Worm (Caenorhabditis elegans): ENCODE results near the gene nekl-4.

Gene nekl-4

DNA sequence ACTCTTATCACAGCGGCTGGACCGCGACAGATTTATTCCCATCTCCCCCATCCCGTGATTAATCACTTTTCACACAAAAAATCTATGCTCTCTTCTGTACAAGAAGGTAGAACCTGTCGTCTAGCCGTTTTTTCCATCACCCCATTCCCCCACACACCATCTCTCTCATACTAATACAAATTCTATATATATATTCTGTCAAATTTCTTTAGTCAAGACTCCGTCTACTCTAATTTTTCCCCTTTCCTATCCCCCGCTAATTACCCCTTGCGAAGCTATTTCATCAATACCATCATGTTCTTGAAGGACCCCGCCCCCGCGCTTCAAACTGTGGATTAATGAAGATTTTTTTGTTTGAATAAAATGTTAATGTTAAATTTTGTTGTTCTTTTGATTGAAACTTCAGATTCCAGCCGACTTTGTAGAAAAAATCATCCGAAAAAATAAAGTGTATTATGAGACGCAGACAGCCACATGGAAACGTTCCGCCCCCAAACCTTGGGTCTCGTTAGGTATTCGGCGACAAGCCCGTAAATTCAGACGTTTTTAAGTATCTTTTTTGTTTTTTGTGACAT lies 11.2 kb downstream of the nekl-4 start (continued):
- no peak for TF ChIP-seq jun-1 (tag; optimal IDR thresholded peaks at IDR 0.05)
- no peak for TF ChIP-seq C16A3.4 (tag; optimal IDR thresholded peaks at IDR 0.05)
- TF ChIP-seq ama-1 (optimal IDR thresholded peaks at IDR 0.05): peak; percentile 97
- TF ChIP-seq unc-98 (GFP tag; IDR thresholded peaks at IDR 0.05): no peak
- TF ChIP-seq nhr-12 (tag; optimal IDR thresholded peaks at IDR 0.05): no peak
- no peak for TF ChIP-seq nhr-28 (tag; optimal IDR thresholded peaks at IDR 0.05)
- TF ChIP-seq mdl-1 (tag; optimal IDR thresholded peaks at IDR 0.05): no peak
- peak in 1 of 2 experiments; percentile 21 for TF ChIP-seq efl-1 (optimal IDR thresholded peaks at IDR 0.05)
- peak in 1 of 2 experiments; percentile 92 for TF ChIP-seq efl-1 (GFP tag; optimal IDR thresholded peaks at IDR 0.05 in 1 of 2)
- TF ChIP-seq ceh-8 (GFP tag; optimal IDR thresholded peaks at IDR 0.05): no peak
- TF ChIP-seq aly-2 (tag; optimal IDR thresholded peaks at IDR 0.05): no peak
- TF ChIP-seq lin-14 (GFP tag; optimal IDR thresholded peaks at IDR 0.05): no peak
- no peak for TF ChIP-seq ces-1 (GFP tag; optimal IDR thresholded peaks at IDR 0.05)
- no peak for TF ChIP-seq nhr-237 (tag; optimal IDR thresholded peaks at IDR 0.05)
- TF ChIP-seq hlh-4 (tag; optimal IDR thresholded peaks at IDR 0.05): no peak
- TF ChIP-seq tbx-2 (tag; optimal IDR thresholded peaks at IDR 0.05): no peak
- TF ChIP-seq nhr-84 (tag; optimal IDR thresholded peaks at IDR 0.05): no peak
- TF ChIP-seq zag-1 (tag; optimal IDR thresholded peaks at IDR 0.05): no peak
- TF ChIP-seq snpc-4 (tag; optimal IDR thresholded peaks at IDR 0.05): no peak
- no peak for TF ChIP-seq irx-1 (tag; optimal IDR thresholded peaks at IDR 0.05)
- no peak for TF ChIP-seq isw-1 (GFP tag; IDR thresholded peaks at IDR 0.05)
- TF ChIP-seq ets-5 (GFP tag; IDR thresholded peaks at IDR 0.05): no peak
- TF ChIP-seq lin-15B (tag; optimal IDR thresholded peaks at IDR 0.05): no peak
- no peak for TF ChIP-seq unc-130 (tag; optimal IDR thresholded peaks at IDR 0.05)
- no peak for TF ChIP-seq ztf-11 (tag; optimal IDR thresholded peaks at IDR 0.05)
- TF ChIP-seq ztf-4 (tag; optimal IDR thresholded peaks at IDR 0.05): peak; percentile 33
- TF ChIP-seq sox-4 (tag; optimal IDR thresholded peaks at IDR 0.05): peak; percentile 9
- no peak for TF ChIP-seq mab-9 (GFP tag; IDR thresholded peaks at IDR 0.05)
- peak; percentile 55 for TF ChIP-seq grh-1 (GFP tag; IDR thresholded peaks at IDR 0.05)
- TF ChIP-seq unc-86 (tag; optimal IDR thresholded peaks at IDR 0.05): no peak
- TF ChIP-seq lin-13 (GFP tag; optimal IDR thresholded peaks at IDR 0.05): no peak
- TF ChIP-seq ceh-82 (tag; optimal IDR thresholded peaks at IDR 0.05): no peak
- TF ChIP-seq nhr-20 (tag; optimal IDR thresholded peaks at IDR 0.05): peak; percentile 26
- TF ChIP-seq tlp-1 (tag; optimal IDR thresholded peaks at IDR 0.05): no peak
- TF ChIP-seq nhr-19 (GFP tag; conservative IDR thresholded peaks at IDR 0.05): peak; percentile 33
- TF ChIP-seq snu-23 (GFP tag; optimal IDR thresholded peaks at IDR 0.05): peak; percentile 52
- TF ChIP-seq F16B12.6 (tag; optimal IDR thresholded peaks at IDR 0.05): no peak

DNA sequence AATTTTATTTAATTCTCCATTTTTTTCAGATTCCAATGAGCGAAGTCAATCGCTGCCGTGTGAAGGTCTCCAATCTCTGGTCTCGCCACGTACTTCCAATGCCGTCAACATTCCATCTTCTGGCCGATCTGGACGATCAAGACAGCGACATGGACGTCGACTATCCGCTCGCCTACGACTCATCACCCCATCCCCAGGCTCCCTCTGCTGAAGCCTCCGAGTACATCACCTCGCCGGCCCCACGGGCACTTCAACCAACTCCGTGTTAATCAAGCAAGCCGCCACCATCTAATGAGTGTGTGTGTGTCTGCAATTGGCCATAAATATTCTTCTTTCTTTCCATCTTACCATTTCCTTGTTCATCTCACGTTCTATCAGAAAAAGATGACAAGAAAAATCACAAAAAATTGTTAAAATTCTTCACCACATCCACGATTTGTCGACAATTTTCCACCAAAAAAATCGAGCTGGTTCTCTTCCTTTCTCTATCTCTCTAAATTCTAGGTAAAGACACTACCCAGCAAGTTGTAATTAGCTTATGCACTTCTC lies 11.8 kb downstream of the nekl-4 start:
- TF ChIP-seq sox-4 (tag; optimal IDR thresholded peaks at IDR 0.05) (no peak), ceh-82 (tag; optimal IDR thresholded peaks at IDR 0.05) (no peak), grh-1 (GFP tag; IDR thresholded peaks at IDR 0.05) (no peak), aha-1 (tag; optimal IDR thresholded peaks at IDR 0.05) (no peak), lin-13 (GFP tag; optimal IDR thresholded peaks at IDR 0.05) (no peak), sptf-1 (tag; optimal IDR thresholded peaks at IDR 0.05) (no peak), irx-1 (tag; optimal IDR thresholded peaks at IDR 0.05) (no peak), snpc-4 (tag; optimal IDR thresholded peaks at IDR 0.05) (no peak), lin-39 (tag; optimal IDR thresholded peaks at IDR 0.05) (no peak), lir-3 (tag; optimal IDR thresholded peaks at IDR 0.05; ENCODE audit: poor library complexity) (peak; percentile 5), nhr-11 (tag; optimal IDR thresholded peaks at IDR 0.05) (no peak), lin-14 (GFP tag; optimal IDR thresholded peaks at IDR 0.05) (no peak), aly-2 (tag; optimal IDR thresholded peaks at IDR 0.05) (peak; percentile 76), nhr-90 (tag; optimal IDR thresholded peaks at IDR 0.05; ENCODE audit: poor library complexity) (no peak), efl-1 (optimal IDR thresholded peaks at IDR 0.05) (no peak), efl-1 (GFP tag; optimal IDR thresholded peaks at IDR 0.05 in 1 of 2) (peak in 1 of 2 experiments; percentile 90)

Measured in whole organism, L1 larva.